Fruit fly (Drosophila melanogaster) Kc167 (cell line): Measurements from ENCODE around the gene CG43085.

Experiments
- Myc ChIP-seq: fragments of >200 bp; optimal IDR thresholded peaks from 2 replicates; lab custom pipeline; 2017; ENCODE audit warnings: missing external identifiers
- psq ChIP-seq: fragments of >200 bp; optimal IDR thresholded peaks from 2 replicates; lab custom pipeline; 2017; ENCODE audit warnings: missing external identifiers
- ttk ChIP-seq: sonication (Bioruptor generic); optimal IDR thresholded peaks from 2 replicates; lab custom pipeline; 2017; ENCODE audit warnings: missing external identifiers

dm6 chr3L:17609068-17609382 is 37.5 kb downstream of the CG43085 start:
- no peak for TF ChIP-seq Myc (lab: Kevin White, UChicago)
- no peak for TF ChIP-seq ttk (lab: Kevin White, UChicago)
- TF ChIP-seq psq (lab: Kevin White, UChicago): no peak
